Worm (Caenorhabditis elegans): ENCODE results near the gene mat-3.
A peak's percentile ranks its signal among the peaks of the same experiment; 100 is the strongest.

DNA sequence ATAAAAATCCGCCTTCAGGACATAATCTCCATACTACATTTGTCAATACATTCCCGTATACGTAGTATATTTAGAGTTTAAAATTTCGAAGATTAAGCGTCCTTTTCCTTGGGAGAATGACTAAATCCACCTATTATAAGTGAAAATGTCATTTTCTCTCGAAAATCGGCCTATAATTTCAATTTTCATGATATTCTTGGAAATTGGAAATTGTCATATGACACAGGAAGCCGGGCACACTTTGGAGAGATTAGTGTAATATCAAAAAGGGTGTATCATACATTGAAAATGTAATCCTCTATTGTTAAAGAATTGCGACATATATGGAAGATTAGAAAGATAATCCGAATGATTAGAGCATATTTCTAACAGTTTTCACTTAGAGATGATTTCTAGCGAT lies 7.5 kb downstream of the mat-3 start:
- no peak for TF ChIP-seq mdl-1 (tag; optimal IDR thresholded peaks at IDR 0.05)
- no peak for TF ChIP-seq skn-1 (tag; optimal IDR thresholded peaks at IDR 0.05)
- no peak for TF ChIP-seq sup-37 (GFP tag; optimal IDR thresholded peaks at IDR 0.05)
- TF ChIP-seq nhr-11 (tag; optimal IDR thresholded peaks at IDR 0.05): peak; percentile 78
- TF ChIP-seq unc-130 (tag; optimal IDR thresholded peaks at IDR 0.05): no peak
- no peak for TF ChIP-seq tlp-1 (tag; optimal IDR thresholded peaks at IDR 0.05)
- TF ChIP-seq lin-39 (tag; optimal IDR thresholded peaks at IDR 0.05): no peak
- TF ChIP-seq C04F5.9 (tag; optimal IDR thresholded peaks at IDR 0.05): no peak
- TF ChIP-seq ztf-11 (tag; optimal IDR thresholded peaks at IDR 0.05): no peak
- no peak for TF ChIP-seq lin-15B (tag; optimal IDR thresholded peaks at IDR 0.05)
- peak in 1 of 2 experiments; percentile 55 for TF ChIP-seq lsy-2 (tag; optimal IDR thresholded peaks at IDR 0.05)

Measured in whole organism, L1 larva.